Fruit fly (Drosophila melanogaster): ENCODE data around the gene CG7990.

DNA sequence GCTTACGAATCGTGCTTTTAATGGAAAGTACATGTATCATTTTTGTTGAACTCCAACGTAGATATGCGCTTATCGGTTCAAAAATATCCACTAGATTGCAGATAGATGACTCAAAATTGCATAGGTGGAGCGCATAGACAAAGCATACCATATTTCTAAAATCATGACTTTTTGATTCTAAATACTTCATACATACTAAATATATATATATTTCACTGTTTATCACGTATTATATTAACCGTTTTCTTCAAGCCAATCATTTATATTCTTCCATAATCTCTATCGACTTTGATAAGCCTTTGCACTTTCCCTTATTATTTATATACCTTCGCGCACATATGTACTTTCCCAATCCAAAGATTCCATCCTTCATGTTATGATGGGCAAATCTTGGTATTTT lies 10.2 kb upstream of the CG7990 start, which contains the start of gene CG14195:
- TF ChIP-seq ken (GFP tag; IDR thresholded peaks at IDR 0.05) (no peak), luna (GFP tag; optimal IDR thresholded peaks at IDR 0.05) (no peak), croc (GFP tag; conservative IDR thresholded peaks at IDR 0.05) (no peak), CG11093 (GFP tag; IDR thresholded peaks at IDR 0.05) (no peak), CrebB (tag; optimal IDR thresholded peaks at IDR 0.05) (no peak), CG1792 (GFP tag; optimal IDR thresholded peaks at IDR 0.05) (no peak), pan (optimal IDR thresholded peaks at IDR 0.05) (no peak), pan (GFP tag; optimal IDR thresholded peaks at IDR 0.05 in 1 of 2, IDR thresholded peaks at IDR 0.05 in 1 of 2) (no peak), CG13123 (GFP tag; optimal IDR thresholded peaks at IDR 0.05) (no peak), CG34376 (GFP tag; optimal IDR thresholded peaks at IDR 0.05) (no peak), Fer3 (tag; optimal IDR thresholded peaks at IDR 0.05) (no peak), CG13894 (tag; optimal IDR thresholded peaks at IDR 0.05) (no peak), CG9876 (GFP tag; optimal IDR thresholded peaks at IDR 0.05) (no peak)

Data from whole organism, embryonic.